Worm (Caenorhabditis elegans): ENCODE data around the gene tim-1.
A peak's percentile ranks its signal among the peaks of the same experiment; 100 is the strongest.

The tim-1 gene

ce11 chrIII:12220820-12221219 is 29.1 kb downstream of the tim-1 start:
- TF ChIP-seq hlh-1 (tag; optimal IDR thresholded peaks at IDR 0.05): no peak
- TF ChIP-seq sptf-1 (tag; optimal IDR thresholded peaks at IDR 0.05): no peak
- no peak for TF ChIP-seq nhr-237 (tag; optimal IDR thresholded peaks at IDR 0.05)
- no peak for TF ChIP-seq lin-13 (tag; optimal IDR thresholded peaks at IDR 0.05)
- TF ChIP-seq flh-1 (GFP tag; optimal IDR thresholded peaks at IDR 0.05): no peak

ce11 chrIII:12218633-12219097 is 31.3 kb downstream of the tim-1 start, which contains the start of the genes gex-4 and gphr-1:
Gene gex-4 (minus strand): TSS chrIII:12218634.
Gene gphr-1 (plus strand): TSS chrIII:12219047.
- peak; percentile 42 for TF ChIP-seq ces-1 (GFP tag; optimal IDR thresholded peaks at IDR 0.05)
- peak; percentile 36 for TF ChIP-seq sptf-1 (tag; optimal IDR thresholded peaks at IDR 0.05)
- TF ChIP-seq hlh-1 (tag; optimal IDR thresholded peaks at IDR 0.05): no peak
- peak; percentile 43 for TF ChIP-seq lsy-2 (tag; optimal IDR thresholded peaks at IDR 0.05)
- no peak for TF ChIP-seq nhr-2 (tag; optimal IDR thresholded peaks at IDR 0.05)
- TF ChIP-seq bed-3 (GFP tag; optimal IDR thresholded peaks at IDR 0.05): no peak
- peak; percentile 28 for TF ChIP-seq mep-1 (tag; optimal IDR thresholded peaks at IDR 0.05)
- no peak for TF ChIP-seq unc-39 (tag; optimal IDR thresholded peaks at IDR 0.05)
- no peak for TF ChIP-seq nhr-28 (tag; optimal IDR thresholded peaks at IDR 0.05)

ce11 chrIII:12218078-12218477 is 31.9 kb downstream of the tim-1 start:
- TF ChIP-seq elt-3 (tag; optimal IDR thresholded peaks at IDR 0.05): no peak
- TF ChIP-seq zip-8 (tag; optimal IDR thresholded peaks at IDR 0.05): no peak
- TF ChIP-seq nhr-237 (tag; optimal IDR thresholded peaks at IDR 0.05): no peak
- no peak for TF ChIP-seq elt-1 (tag; optimal IDR thresholded peaks at IDR 0.05; ENCODE audit: borderline replicate concordance, insufficient read depth)
- TF ChIP-seq ztf-11 (tag; optimal IDR thresholded peaks at IDR 0.05): no peak
- TF ChIP-seq unc-120 (tag; optimal IDR thresholded peaks at IDR 0.05; ENCODE audit: poor library complexity, severe bottlenecking): no peak
- TF ChIP-seq hlh-1 (tag; optimal IDR thresholded peaks at IDR 0.05): no peak

- TF ChIP-seq nhr-76 (tag; optimal IDR thresholded peaks at IDR 0.05) (no peak), unc-39 (tag; optimal IDR thresholded peaks at IDR 0.05) (no peak), pha-4 (tag; optimal IDR thresholded peaks at IDR 0.05) (no peak), hlh-1 (tag; optimal IDR thresholded peaks at IDR 0.05) (no peak), ceh-43 (GFP tag; optimal IDR thresholded peaks at IDR 0.05) (no peak), sptf-1 (tag; optimal IDR thresholded peaks at IDR 0.05) (no peak), cnd-1 (tag; optimal IDR thresholded peaks at IDR 0.05) (no peak), drap-1 (GFP tag; optimal IDR thresholded peaks at IDR 0.05) (no peak), unc-120 (tag; optimal IDR thresholded peaks at IDR 0.05; ENCODE audit: poor library complexity, severe bottlenecking) (no peak), snpc-4 (tag; optimal IDR thresholded peaks at IDR 0.05) (no peak), elt-1 (tag; optimal IDR thresholded peaks at IDR 0.05; ENCODE audit: borderline replicate concordance, insufficient read depth) (no peak), flh-1 (GFP tag; optimal IDR thresholded peaks at IDR 0.05) (no peak), sem-2 (GFP tag; optimal IDR thresholded peaks at IDR 0.05) (no peak), mab-5 (tag; optimal IDR thresholded peaks at IDR 0.05) (no peak), mep-1 (tag; optimal IDR thresholded peaks at IDR 0.05) (no peak), blmp-1 (tag; optimal IDR thresholded peaks at IDR 0.05) (no peak), elt-3 (tag; optimal IDR thresholded peaks at IDR 0.05) (no peak), ham-2 (GFP tag; optimal IDR thresholded peaks at IDR 0.05) (no peak), unc-62 (GFP tag; optimal IDR thresholded peaks at IDR 0.05) (no peak)
Measured at ce11 chrIII:12215596-12215995, 34.4 kb downstream of the tim-1 start, which contains the start of gene Y75B8A.13. Gene Y75B8A.13 (minus strand): TSS chrIII:12215696.

- TF ChIP-seq ceh-39 (tag; optimal IDR thresholded peaks at IDR 0.05): no peak
- TF ChIP-seq nhr-76 (tag; optimal IDR thresholded peaks at IDR 0.05): no peak
- no peak for TF ChIP-seq sptf-1 (tag; optimal IDR thresholded peaks at IDR 0.05)
- no peak for TF ChIP-seq hlh-1 (tag; optimal IDR thresholded peaks at IDR 0.05)
- no peak for TF ChIP-seq blmp-1 (tag; optimal IDR thresholded peaks at IDR 0.05)
- TF ChIP-seq snpc-4 (tag; optimal IDR thresholded peaks at IDR 0.05): no peak
- no peak for TF ChIP-seq mls-2 (tag; optimal IDR thresholded peaks at IDR 0.05)
- TF ChIP-seq unc-120 (tag; optimal IDR thresholded peaks at IDR 0.05; ENCODE audit: poor library complexity, severe bottlenecking): no peak
- TF ChIP-seq nhr-28 (tag; optimal IDR thresholded peaks at IDR 0.05): no peak
- no peak for TF ChIP-seq nhr-237 (tag; optimal IDR thresholded peaks at IDR 0.05)
- no peak for TF ChIP-seq unc-62 (GFP tag; optimal IDR thresholded peaks at IDR 0.05)
- no peak for TF ChIP-seq ceh-43 (GFP tag; optimal IDR thresholded peaks at IDR 0.05)
- no peak for TF ChIP-seq bed-3 (GFP tag; optimal IDR thresholded peaks at IDR 0.05)
- TF ChIP-seq zip-8 (tag; optimal IDR thresholded peaks at IDR 0.05): no peak
- TF ChIP-seq tbx-8 (GFP tag; optimal IDR thresholded peaks at IDR 0.05): no peak
- no peak for TF ChIP-seq nhr-2 (tag; optimal IDR thresholded peaks at IDR 0.05)
- no peak for TF ChIP-seq nhr-12 (tag; optimal IDR thresholded peaks at IDR 0.05)
- no peak for TF ChIP-seq mab-5 (tag; optimal IDR thresholded peaks at IDR 0.05)
- TF ChIP-seq drap-1 (GFP tag; optimal IDR thresholded peaks at IDR 0.05): no peak
Measured at ce11 chrIII:12207574-12207973, 42.4 kb downstream of the tim-1 start.

Data from whole organism, mixed stage, embryonic.